Worm (Caenorhabditis elegans) whole organism, young adult: ENCODE data around the gene M28.8.
A peak's percentile ranks its signal among the peaks of the same experiment; 100 is the strongest.

Experiments
- B0019.2 ChIP-seq: fragments of 200-800 bp; sonication (Bioruptor generic); conservative IDR thresholded peaks from 2 replicates; pipeline ENCODE4 v1.3.6; 2022; ENCODE audit warnings: missing genetic modification reagents, missing genetic modification characterization, missing compliant biosample characterization
- B0336.3 ChIP-seq: fragments of 200-800 bp; sonication (Bioruptor generic); IDR thresholded peaks from 2 replicates; pipeline ENCODE4 v1.3.6; 2022; ENCODE audit warnings: missing genetic modification characterization, missing compliant biosample characterization
- D2030.7 ChIP-seq: fragments of 200-800 bp; sonication (Bioruptor generic); IDR thresholded peaks from 2 replicates; pipeline ENCODE4 v1.3.6; 2022; ENCODE audit warnings: missing genetic modification reagents, missing genetic modification characterization, missing compliant biosample characterization
- F33H1.4 ChIP-seq: fragments of 200-800 bp; sonication (Bioruptor generic); IDR thresholded peaks from 2 replicates; pipeline ENCODE4 v1.3.6; 2022; ENCODE audit warnings: missing genetic modification reagents, missing genetic modification characterization, missing compliant biosample characterization
- F37B4.10 ChIP-seq: fragments of 200-800 bp; sonication (Bioruptor generic); IDR thresholded peaks from 2 replicates; pipeline ENCODE4 v1.3.6; 2022; ENCODE audit warnings: missing genetic modification characterization, missing compliant biosample characterization
- F52B5.7 ChIP-seq: sonication (generic microtip); optimal IDR thresholded peaks from 2 replicates; lab custom pipeline; 2016; ENCODE audit warnings: mild to moderate bottlenecking, missing genetic modification characterization, missing compliant biosample characterization
- F55B11.4 ChIP-seq: sonication (generic microtip); optimal IDR thresholded peaks from 2 replicates; lab custom pipeline; 2016; ENCODE audit warnings: missing compliant biosample characterization, missing genetic modification characterization, borderline replicate concordance; ENCODE audit not compliant: insufficient read depth
- T07F8.4 ChIP-seq: sonication (generic microtip); optimal IDR thresholded peaks from 2 replicates; lab custom pipeline; 2016; ENCODE audit warnings: mild to moderate bottlenecking, missing genetic modification characterization, moderate library complexity, missing compliant biosample characterization
- atf-7 ChIP-seq: sonication (generic microtip); optimal IDR thresholded peaks from 2 replicates; lab custom pipeline; 2017; ENCODE audit warnings: mild to moderate bottlenecking, missing genetic modification characterization, missing compliant biosample characterization
- bed-1 ChIP-seq: fragments of 200-800 bp; sonication (Bioruptor generic); IDR thresholded peaks from 2 replicates; pipeline ENCODE4 v1.3.6; 2022; ENCODE audit warnings: missing genetic modification reagents, missing genetic modification characterization, missing compliant biosample characterization
- bed-2 ChIP-seq: fragments of 200-800 bp; sonication (Bioruptor generic); IDR thresholded peaks from 2 replicates; pipeline ENCODE4 v1.3.6; 2022; ENCODE audit warnings: missing genetic modification reagents, missing genetic modification characterization, missing compliant biosample characterization
- ccch-3 ChIP-seq: fragments of 200-800 bp; sonication (Bioruptor generic); optimal IDR thresholded peaks from 2 replicates; lab custom pipeline; 2018; ENCODE audit warnings: mild to moderate bottlenecking, missing genetic modification characterization, missing compliant biosample characterization
- cebp-1 ChIP-seq, 2 experiments: fragments of 200-800 bp in 1 of 2; sonication (Bioruptor generic) in 1 of 2; sonication (generic microtip) in 1 of 2; IDR thresholded peaks in 1 of 2; optimal IDR thresholded peaks in 1 of 2; 2 replicates each; pipeline versions ENCODE4 v1.3.6 to Lab custom; 2017 to 2022; ENCODE audit warnings: missing compliant biosample characterization in 2 of 2, missing genetic modification characterization in 2 of 2, mild to moderate bottlenecking in 1 of 2, missing genetic modification reagents in 1 of 2, moderate library complexity in 1 of 2
- ceh-100 ChIP-seq: fragments of 200-800 bp; sonication (Bioruptor generic); IDR thresholded peaks from 2 replicates; pipeline ENCODE4 v1.3.6; 2022; ENCODE audit warnings: missing genetic modification reagents, missing genetic modification characterization, missing compliant biosample characterization
- ceh-40 ChIP-seq: fragments of 200-800 bp; sonication (Bioruptor generic); IDR thresholded peaks from 2 replicates; pipeline ENCODE4 v1.3.6; 2022; ENCODE audit warnings: missing genetic modification characterization, missing compliant biosample characterization
- ceh-58 ChIP-seq: fragments of 200-800 bp; sonication (Bioruptor generic); IDR thresholded peaks from 2 replicates; pipeline ENCODE4 v1.3.6; 2022; ENCODE audit warnings: missing genetic modification characterization, missing compliant biosample characterization
- dpff-1 ChIP-seq: sonication (generic microtip); optimal IDR thresholded peaks from 2 replicates; lab custom pipeline; 2017; ENCODE audit warnings: mild to moderate bottlenecking, missing genetic modification characterization, missing compliant biosample characterization
- efl-1 ChIP-seq: fragments of 150-350 bp; optimal IDR thresholded peaks from 2 replicates; lab custom pipeline; 2014; ENCODE audit warnings: missing biosample characterization, missing genetic modification reagents, missing genetic modification characterization
- hlh-12 ChIP-seq: sonication (generic microtip); optimal IDR thresholded peaks from 2 replicates; lab custom pipeline; 2016; ENCODE audit warnings: missing genetic modification characterization, missing compliant biosample characterization
- hsf-1 ChIP-seq: fragments of 200-800 bp; sonication (Bioruptor generic); IDR thresholded peaks from 2 replicates; pipeline ENCODE4 v1.3.6; 2022; ENCODE audit warnings: missing genetic modification reagents, missing genetic modification characterization, missing compliant biosample characterization
- let-607 ChIP-seq, 2 experiments: fragments of 200-800 bp in 1 of 2; sonication (Bioruptor generic) in 1 of 2; sonication (generic microtip) in 1 of 2; optimal IDR thresholded peaks; 2 replicates each; lab custom pipeline; 2016 to 2018; ENCODE audit warnings: mild to moderate bottlenecking in 2 of 2, missing compliant biosample characterization in 2 of 2, missing genetic modification characterization in 2 of 2, moderate library complexity in 2 of 2, missing genotype in 1 of 2
- lsl-1 ChIP-seq: fragments of 200-800 bp; sonication (Bioruptor generic); optimal IDR thresholded peaks from 2 replicates; lab custom pipeline; 2018; ENCODE audit warnings: mild to moderate bottlenecking, missing genetic modification characterization, moderate library complexity, missing compliant biosample characterization
- madf-3 ChIP-seq: fragments of 200-800 bp; sonication (Bioruptor generic); IDR thresholded peaks from 2 replicates; pipeline ENCODE4 v1.3.6; 2022; ENCODE audit warnings: missing genetic modification reagents, missing genetic modification characterization, missing compliant biosample characterization
- madf-6 ChIP-seq: fragments of 200-800 bp; sonication (Bioruptor generic); IDR thresholded peaks from 2 replicates; pipeline ENCODE4 v1.3.6; 2022; ENCODE audit warnings: missing genetic modification reagents, missing genetic modification characterization, missing compliant biosample characterization
- mcd-1 ChIP-seq: fragments of 200-800 bp; sonication (Bioruptor generic); IDR thresholded peaks from 2 replicates; pipeline ENCODE4 v1.3.6; 2022; ENCODE audit warnings: missing genetic modification reagents, missing genetic modification characterization, missing compliant biosample characterization
- nfyb-1 ChIP-seq: fragments of 200-800 bp; sonication (Bioruptor generic); IDR thresholded peaks from 2 replicates; pipeline ENCODE4 v1.3.6; 2022; ENCODE audit warnings: missing genetic modification reagents, missing genetic modification characterization, missing compliant biosample characterization
- nhr-27 ChIP-seq: fragments of 200-800 bp; sonication (Bioruptor generic); optimal IDR thresholded peaks from 2 replicates; lab custom pipeline; 2018; ENCODE audit warnings: mild to moderate bottlenecking, missing genetic modification characterization, moderate library complexity, missing compliant biosample characterization
- nhr-90 ChIP-seq: sonication (generic microtip); optimal IDR thresholded peaks from 2 replicates; lab custom pipeline; 2016; ENCODE audit warnings: missing genotype, mild to moderate bottlenecking, missing genetic modification characterization, missing compliant biosample characterization
- rcor-1 ChIP-seq: fragments of 200-800 bp; sonication (Bioruptor generic); IDR thresholded peaks from 2 replicates; pipeline ENCODE4 v1.3.6; 2022; ENCODE audit warnings: missing genetic modification reagents, missing genetic modification characterization, missing compliant biosample characterization
- repo-1 ChIP-seq: sonication (generic microtip); optimal IDR thresholded peaks from 2 replicates; lab custom pipeline; 2017; ENCODE audit warnings: mild to moderate bottlenecking, missing genetic modification characterization, missing compliant biosample characterization
- sea-2 ChIP-seq: fragments of 200-800 bp; sonication (Bioruptor generic); IDR thresholded peaks from 2 replicates; pipeline ENCODE4 v1.3.6; 2022; ENCODE audit warnings: missing genetic modification characterization, missing compliant biosample characterization
- snpc-1.3 ChIP-seq: sonication (generic microtip); optimal IDR thresholded peaks from 2 replicates; lab custom pipeline; 2017; ENCODE audit warnings: missing genetic modification characterization, mild to moderate bottlenecking, missing compliant biosample characterization, antibody characterized with exemption, moderate library complexity, missing genotype, missing genetic modification reagents; ENCODE audit not compliant: insufficient read depth
- snpc-4 ChIP-seq, 5 experiments: fragments of 150-350 bp in 1 of 5; sonication (generic microtip) in 4 of 5; optimal IDR thresholded peaks; 2 replicates each; lab custom pipeline; 2014 to 2018; ENCODE audit warnings: missing genetic modification characterization in 5 of 5, missing biosample characterization in 3 of 5, antibody characterized with exemption in 2 of 5, mild to moderate bottlenecking in 2 of 5, missing compliant biosample characterization in 2 of 5, missing genotype in 2 of 5, moderate library complexity in 2 of 5, missing genetic modification reagents in 1 of 5
- tbx-9 ChIP-seq: sonication (generic microtip); optimal IDR thresholded peaks from 2 replicates; lab custom pipeline; 2016; ENCODE audit warnings: borderline replicate concordance, missing genetic modification characterization, inconsistent platforms, missing compliant biosample characterization
- tlf-1 ChIP-seq: fragments of 200-800 bp; sonication (Bioruptor generic); optimal IDR thresholded peaks from 2 replicates; lab custom pipeline; 2018; ENCODE audit warnings: mild to moderate bottlenecking, missing genetic modification characterization, missing compliant biosample characterization
- unc-130 ChIP-seq: sonication (generic microtip); optimal IDR thresholded peaks from 2 replicates; lab custom pipeline; 2016; ENCODE audit warnings: missing genetic modification reagents, missing genetic modification characterization, missing compliant biosample characterization
- zfh-2 ChIP-seq: fragments of 200-800 bp; sonication (Bioruptor generic); conservative IDR thresholded peaks from 2 replicates; pipeline ENCODE4 v1.3.6; 2022; ENCODE audit warnings: missing genetic modification reagents, missing genetic modification characterization, missing compliant biosample characterization

M28.8 gene

ce11 chrII:10659585-10659984, 31.5 kb downstream of the M28.8 start:
- TF ChIP-seq nhr-27: no peak
- TF ChIP-seq F55B11.4 (tag; lab: Kevin White, UChicago): no peak
- TF ChIP-seq zfh-2 (GFP tag; lab: Robert Waterston, UW): no peak

ce11 chrII:10660892-10661291, 32.8 kb downstream of the M28.8 start, which contains the start of gene marc-2:
Gene marc-2 (minus strand): TSS chrII:10660992.
- TF ChIP-seq madf-6 (GFP tag; lab: Robert Waterston, UW): peak; percentile 38; the same call in 1 of the 2 replicates
- no peak for TF ChIP-seq B0336.3

ce11 chrII:10661448-10662064, 33.5 kb downstream of the M28.8 start:
- TF ChIP-seq repo-1 (tag; lab: Kevin White, UChicago) (no peak), F33H1.4 (GFP tag; lab: Robert Waterston, UW) (no peak), bed-1 (GFP tag; lab: Robert Waterston, UW) (0 out of 2 replicates have a peak, but pooled peaks have one; percentile 35)
- TF ChIP-seq, all 124 proteins: peak for 1

- 0 out of 2 replicates have a peak, but pooled peaks have one; percentile 32 for TF ChIP-seq hsf-1 (GFP tag; lab: Robert Waterston, UW)
- TF ChIP-seq D2030.7 (GFP tag; lab: Robert Waterston, UW): 0 out of 2 replicates have a peak, but pooled peaks have one; percentile 13
- no peak for TF ChIP-seq ceh-58 (GFP tag; lab: Robert Waterston, UW)
- TF ChIP-seq madf-6 (GFP tag; lab: Robert Waterston, UW): peak; percentile 22; the same call in 1 of the 2 replicates
- peak; percentile 0 for TF ChIP-seq snpc-1.3
- TF ChIP-seq ceh-100 (GFP tag; lab: Robert Waterston, UW): no peak
- 0 out of 2 replicates have a peak, but pooled peaks have one; percentile 4 for TF ChIP-seq mcd-1 (GFP tag; lab: Robert Waterston, UW)
- 0 out of 2 replicates have a peak, but pooled peaks have one; percentile 9 for TF ChIP-seq B0019.2 (GFP tag; lab: Robert Waterston, UW)
- peak; percentile 34; the same call in 1 of the 2 replicates for TF ChIP-seq F33H1.4 (GFP tag; lab: Robert Waterston, UW)
- TF ChIP-seq rcor-1 (GFP tag; lab: Robert Waterston, UW): no peak
- peak; percentile 59; the same call in 1 of the 2 replicates for TF ChIP-seq nfyb-1 (GFP tag; lab: Robert Waterston, UW)
- TF ChIP-seq madf-3 (GFP tag; lab: Robert Waterston, UW): 0 out of 2 replicates have a peak, but pooled peaks have one; percentile 2
These were observed 34.2 kb downstream of the M28.8 start for ce11 chrII:10662279-10662678.

- peak; percentile 71 for TF ChIP-seq lsl-1
- no peak for TF ChIP-seq unc-130 (GFP tag; lab: Kevin White, UChicago)
- TF ChIP-seq T07F8.4 (tag; lab: Kevin White, UChicago): no peak
- TF ChIP-seq tbx-9 (tag; lab: Kevin White, UChicago): no peak
- peak; percentile 67 for TF ChIP-seq efl-1 (GFP tag; lab: Kevin White, UChicago)
- TF ChIP-seq let-607 (tag; optimal IDR thresholded peaks at IDR 0.05; lab: Kevin White, UChicago): no peak
- no peak for TF ChIP-seq hlh-12 (tag; lab: Kevin White, UChicago)
- no peak for TF ChIP-seq cebp-1 (GFP tag; IDR thresholded peaks at IDR 0.05; lab: Robert Waterston, UW)
- no peak for TF ChIP-seq cebp-1 (tag; optimal IDR thresholded peaks at IDR 0.05; lab: Kevin White, UChicago)
- TF ChIP-seq F52B5.7 (tag; lab: Kevin White, UChicago): no peak
- TF ChIP-seq madf-6 (GFP tag; lab: Robert Waterston, UW): peak; percentile 94
- TF ChIP-seq nhr-27: no peak
- no peak for TF ChIP-seq tlf-1 (GFP tag; lab: Kevin White, UChicago)
- TF ChIP-seq mcd-1 (GFP tag; lab: Robert Waterston, UW): no peak; the same call in 1 of the 2 replicates
- 0 out of 2 replicates have a peak, but pooled peaks have one; percentile 23 for TF ChIP-seq D2030.7 (GFP tag; lab: Robert Waterston, UW)
- no peak for TF ChIP-seq F55B11.4 (tag; lab: Kevin White, UChicago)
- TF ChIP-seq atf-7: no peak
- no peak for TF ChIP-seq F37B4.10 (GFP tag; lab: Robert Waterston, UW)
- no peak for TF ChIP-seq ceh-40 (GFP tag; lab: Robert Waterston, UW)
- no peak for TF ChIP-seq sea-2 (GFP tag; lab: Robert Waterston, UW)
- peak; percentile 45 for TF ChIP-seq F33H1.4 (GFP tag; lab: Robert Waterston, UW)
- TF ChIP-seq dpff-1: no peak
- TF ChIP-seq bed-2 (GFP tag; lab: Robert Waterston, UW): no peak
- no peak for TF ChIP-seq snpc-4 (GFP tag; optimal IDR thresholded peaks at IDR 0.05; lab: Kevin White, UChicago)
- no peak for TF ChIP-seq snpc-4 (tag; optimal IDR thresholded peaks at IDR 0.05; lab: Kevin White, UChicago)
- TF ChIP-seq nhr-90 (tag; lab: Kevin White, UChicago): no peak
- no peak for TF ChIP-seq ccch-3 (GFP tag; lab: Kevin White, UChicago)
These were observed 34.6 kb downstream of the M28.8 start, which contains the start of gene D2089.8 for ce11 chrII:10662698-10663097. Gene D2089.8 (minus strand): TSS chrII:10662781.
